Worm (Caenorhabditis elegans) whole organism, L1 larva: ENCODE results near the gene R11D1.1.

Experiments
- lin-15B ChIP-seq: fragments of 150-350 bp; sonication (generic microtip); optimal IDR thresholded peaks from 3 replicates; lab custom pipeline; 2014; ENCODE audit warnings: missing biosample characterization, missing genetic modification characterization
- lir-3 ChIP-seq: sonication (generic microtip); optimal IDR thresholded peaks from 2 replicates; lab custom pipeline; 2016; ENCODE audit warnings: mild to moderate bottlenecking, missing genetic modification characterization, moderate library complexity, missing compliant biosample characterization; ENCODE audit not compliant: poor library complexity
- lsy-2 ChIP-seq, 2 experiments: fragments of 150-350 bp; optimal IDR thresholded peaks; 2 replicates each; lab custom pipeline; 2014; ENCODE audit warnings: missing biosample characterization in 2 of 2, missing genetic modification characterization in 2 of 2
- nhr-77 ChIP-seq: fragments of 150-350 bp; optimal IDR thresholded peaks from 2 replicates; lab custom pipeline; 2014; ENCODE audit warnings: missing biosample characterization, missing genetic modification characterization
- nhr-90 ChIP-seq: sonication (generic microtip); optimal IDR thresholded peaks from 2 replicates; lab custom pipeline; 2016; ENCODE audit warnings: mild to moderate bottlenecking, missing genetic modification characterization, missing compliant biosample characterization; ENCODE audit not compliant: poor library complexity
- unc-130 ChIP-seq: fragments of 150-350 bp; optimal IDR thresholded peaks from 2 replicates; lab custom pipeline; 2017; ENCODE audit warnings: missing biosample characterization, missing genetic modification characterization, inconsistent platforms
- ztf-11 ChIP-seq, 2 experiments: sonication (generic microtip); optimal IDR thresholded peaks; 2 replicates each; lab custom pipeline; 2016 to 2017; ENCODE audit warnings: missing genetic modification characterization in 2 of 2, missing biosample characterization in 1 of 2, missing compliant biosample characterization in 1 of 2

ce11 chrV:12728062-12728665 is 24.0 kb downstream of the R11D1.1 start, which contains the start of the genes rpl-28 and mrpl-49:
- peak; percentile 82 for TF ChIP-seq nhr-77 (tag; lab: Kevin White, UChicago)
- peak in 1 of 2 experiments; percentile 41 for TF ChIP-seq ztf-11 (tag; optimal IDR thresholded peaks at IDR 0.05; lab: Kevin White, UChicago)
- TF ChIP-seq lir-3 (tag; lab: Kevin White, UChicago), result peak; percentile 71
- TF ChIP-seq unc-130, result peak; percentile 85
- peak; percentile 82 for TF ChIP-seq nhr-90 (tag; lab: Kevin White, UChicago)
- TF ChIP-seq lin-15B (tag; lab: Kevin White, UChicago), result peak; percentile 98
- TF ChIP-seq lsy-2 (tag; optimal IDR thresholded peaks at IDR 0.05; lab: Kevin White, UChicago), result peak; percentile 91 to 94
